Worm (Caenorhabditis elegans) whole organism, L3 larva: ENCODE data around the gene W10C6.2.

Experiments
- nhr-237 ChIP-seq: fragments of 150-350 bp; optimal IDR thresholded peaks from 2 replicates; lab custom pipeline; 2014; ENCODE audit warnings: missing biosample characterization, missing genetic modification characterization
- pqm-1 ChIP-seq: fragments of 150-350 bp; optimal IDR thresholded peaks from 2 replicates; lab custom pipeline; 2017; ENCODE audit warnings: missing biosample characterization, missing genetic modification characterization, inconsistent platforms
- sea-2 ChIP-seq: fragments of 150-350 bp; sonication (generic microtip); optimal IDR thresholded peaks from 4 replicates; lab custom pipeline; 2014; ENCODE audit warnings: missing biosample characterization, missing genetic modification reagents, missing genetic modification characterization

- TF ChIP-seq sea-2 (GFP tag; lab: Kevin White, UChicago) (no peak), pqm-1 (tag; lab: Kevin White, UChicago) (no peak), nhr-237 (tag; lab: Kevin White, UChicago) (no peak)
Measured at ce11 chrII:11153800-11154199, 32.1 kb upstream of the W10C6.2 start.
